Fruit fly (Drosophila melanogaster) whole organism, embryonic: ENCODE measurements around the gene mirr.
A peak's percentile ranks its signal among the peaks of the same experiment; 100 is the strongest.

Source experiments
- Awh ChIP-seq: fragments of 200-800 bp; sonication (Bioruptor generic); IDR thresholded peaks from 2 replicates; pipeline ENCODE4, ENCODE4 v1.3.6; 2022; ENCODE audit warnings: missing biosample characterization, missing genetic modification characterization
- CG10462 ChIP-seq: fragments of 200-800 bp; sonication (Bioruptor generic); optimal IDR thresholded peaks from 2 replicates; lab custom pipeline; 2016; ENCODE audit warnings: missing biosample characterization, missing genetic modification characterization
- CG11504 ChIP-seq: fragments of 200-800 bp; sonication (Bioruptor generic); optimal IDR thresholded peaks from 3 replicates; lab custom pipeline; 2019; ENCODE audit warnings: missing biosample characterization, mild to moderate bottlenecking, missing genetic modification characterization, moderate library complexity
- CG11560 ChIP-seq: fragments of 200-800 bp; sonication (Bioruptor generic); IDR thresholded peaks from 3 replicates; pipeline ENCODE4 v1.3.6; 2022; ENCODE audit warnings: missing biosample characterization, missing genetic modification characterization
- CG12659 ChIP-seq: fragments of 200-800 bp; sonication (Bioruptor generic); optimal IDR thresholded peaks from 3 replicates; lab custom pipeline; 2017; ENCODE audit warnings: mild to moderate bottlenecking, missing biosample characterization, missing genetic modification reagents, missing genetic modification characterization
- CG14710 ChIP-seq: fragments of 200-800 bp; sonication (Bioruptor generic); optimal IDR thresholded peaks from 3 replicates; lab custom pipeline; 2019; ENCODE audit warnings: missing biosample characterization, mild to moderate bottlenecking, missing genetic modification characterization, moderate library complexity
- CG16813 ChIP-seq: fragments of 200-800 bp; sonication (Bioruptor generic); IDR thresholded peaks from 3 replicates; pipeline ENCODE4 v1.3.6; 2022; ENCODE audit warnings: missing biosample characterization, missing genetic modification characterization; ENCODE audit not compliant: partially characterized antibody
- CG17385 ChIP-seq: fragments of 200-800 bp; sonication (Bioruptor generic); optimal IDR thresholded peaks from 3 replicates; lab custom pipeline; 2018; ENCODE audit warnings: missing biosample characterization, mild to moderate bottlenecking, missing genetic modification characterization
- CG17829 ChIP-seq: fragments of 200-800 bp; optimal IDR thresholded peaks from 2 replicates; lab custom pipeline; 2019; ENCODE audit warnings: missing biosample characterization, mild to moderate bottlenecking, missing genetic modification characterization, moderate library complexity
- CG18262 ChIP-seq: fragments of 200-800 bp; optimal IDR thresholded peaks from 3 replicates; lab custom pipeline; 2019; ENCODE audit warnings: missing biosample characterization, mild to moderate bottlenecking, missing genetic modification characterization, moderate library complexity
- CG18476 ChIP-seq: fragments of 200-800 bp; sonication (Bioruptor generic); optimal IDR thresholded peaks from 2 replicates; lab custom pipeline; 2016; ENCODE audit warnings: missing biosample characterization, mild to moderate bottlenecking, missing genetic modification characterization
- CG2116 ChIP-seq: fragments of 200-800 bp; sonication (Bioruptor generic); optimal IDR thresholded peaks from 3 replicates; lab custom pipeline; 2018; ENCODE audit warnings: missing biosample characterization, mild to moderate bottlenecking, missing genetic modification characterization
- CG33557 ChIP-seq: fragments of 200-800 bp; sonication (Bioruptor generic); optimal IDR thresholded peaks from 2 replicates; lab custom pipeline; 2019; ENCODE audit warnings: missing biosample characterization, mild to moderate bottlenecking, missing genetic modification characterization, moderate library complexity
- CG34376 ChIP-seq: fragments of 200-800 bp; sonication (Bioruptor generic); optimal IDR thresholded peaks from 2 replicates; lab custom pipeline; 2018; ENCODE audit warnings: missing biosample characterization, mild to moderate bottlenecking, missing genetic modification characterization
- CG7556 ChIP-seq: fragments of 200-800 bp; sonication (Bioruptor generic); optimal IDR thresholded peaks from 2 replicates; lab custom pipeline; 2017; ENCODE audit warnings: missing biosample characterization, mild to moderate bottlenecking, missing genetic modification characterization
- CG9437 ChIP-seq: fragments of 200-800 bp; sonication (Bioruptor generic); optimal IDR thresholded peaks from 2 replicates; lab custom pipeline; 2018; ENCODE audit warnings: missing biosample characterization, mild to moderate bottlenecking, missing genetic modification characterization
- CG9727 ChIP-seq: fragments of 200-800 bp; sonication (Bioruptor generic); optimal IDR thresholded peaks from 3 replicates; lab custom pipeline; 2017; ENCODE audit warnings: missing biosample characterization, mild to moderate bottlenecking, missing genetic modification characterization
- D19A ChIP-seq: fragments of 200-800 bp; optimal IDR thresholded peaks from 3 replicates; lab custom pipeline; 2019; ENCODE audit warnings: missing biosample characterization, mild to moderate bottlenecking, missing genetic modification characterization, moderate library complexity
- Dip3 ChIP-seq: fragments of 200-800 bp; sonication (Bioruptor generic); optimal IDR thresholded peaks from 3 replicates; lab custom pipeline; 2016; ENCODE audit warnings: missing biosample characterization, missing genetic modification characterization
- Dll ChIP-seq: fragments of 200-800 bp; sonication (Bioruptor generic); IDR thresholded peaks from 4 replicates; pipeline ENCODE4 v1.3.6; 2022; ENCODE audit warnings: missing biosample characterization, missing genetic modification characterization; ENCODE audit not compliant: partially characterized antibody
- Ets97D ChIP-seq: fragments of 200-800 bp; sonication (Bioruptor generic); optimal IDR thresholded peaks from 3 replicates; lab custom pipeline; 2016; ENCODE audit warnings: missing biosample characterization, missing genetic modification characterization
- Fer3 ChIP-seq: fragments of 200-800 bp; sonication (Bioruptor generic); optimal IDR thresholded peaks from 2 replicates; lab custom pipeline; 2018; ENCODE audit warnings: missing biosample characterization, mild to moderate bottlenecking, missing genetic modification characterization, moderate library complexity
- Gsc ChIP-seq: fragments of 200-800 bp; sonication (Bioruptor generic); IDR thresholded peaks from 2 replicates; pipeline ENCODE4 v1.3.6; 2022; ENCODE audit warnings: missing biosample characterization, missing genetic modification characterization
- HLH4C ChIP-seq: fragments of 200-800 bp; sonication (Bioruptor generic); IDR thresholded peaks from 3 replicates; pipeline ENCODE4 v1.3.6; 2022; ENCODE audit warnings: missing biosample characterization, missing genetic modification characterization; ENCODE audit not compliant: partially characterized antibody
- Hr39 ChIP-seq: fragments of >200 bp; optimal IDR thresholded peaks from 2 replicates; lab custom pipeline; 2017
- MBD-R2 ChIP-seq: fragments of 200-800 bp; sonication (Bioruptor generic); IDR thresholded peaks from 2 replicates; pipeline ENCODE4 v1.3.6; 2022; ENCODE audit warnings: missing biosample characterization, missing genetic modification characterization
- MESR4 ChIP-seq: fragments of 200-800 bp; sonication (Bioruptor generic); optimal IDR thresholded peaks from 2 replicates; lab custom pipeline; 2018; ENCODE audit warnings: missing biosample characterization, mild to moderate bottlenecking, missing genetic modification characterization, moderate library complexity
- Med ChIP-seq: fragments of 200-800 bp; sonication (Bioruptor generic); peaks from one replicate; lab custom pipeline; 2016; ENCODE audit warnings: missing biosample characterization, missing genetic modification characterization, mild to moderate bottlenecking, inconsistent platforms, moderate library complexity
- Nf-YA ChIP-seq: fragments of 200-800 bp; sonication (Bioruptor generic); IDR thresholded peaks from 2 replicates; pipeline ENCODE4 v1.3.6; 2022; ENCODE audit warnings: missing biosample characterization, missing genetic modification characterization
- Nf-YC ChIP-seq: fragments of 200-800 bp; optimal IDR thresholded peaks from 3 replicates; lab custom pipeline; 2019; ENCODE audit warnings: missing biosample characterization, mild to moderate bottlenecking, missing genetic modification characterization, moderate library complexity
- Pdp1 ChIP-seq, 2 experiments: fragments of 200-800 bp; sonication (Bioruptor generic); optimal IDR thresholded peaks; 3 replicates each; lab custom pipeline; 2016; ENCODE audit warnings: missing biosample characterization in 2 of 2, missing genetic modification characterization in 2 of 2, mild to moderate bottlenecking in 1 of 2, moderate library complexity in 1 of 2
- Poxn ChIP-seq: fragments of 200-800 bp; sonication (Bioruptor generic); IDR thresholded peaks from 2 replicates; pipeline ENCODE4 v1.3.6; 2022; ENCODE audit warnings: missing biosample characterization, missing genetic modification characterization
- Sry-δ ChIP-seq: fragments of 200-800 bp; sonication (Bioruptor generic); optimal IDR thresholded peaks from 2 replicates; lab custom pipeline; 2016; ENCODE audit warnings: missing biosample characterization, missing genetic modification characterization
- Xrp1 ChIP-seq: fragments of 200-800 bp; sonication (Bioruptor generic); IDR thresholded peaks from 2 replicates; pipeline ENCODE4 v1.3.6; 2022; ENCODE audit warnings: missing biosample characterization, missing genetic modification characterization
- al ChIP-seq: fragments of 200-800 bp; sonication (Bioruptor generic); IDR thresholded peaks from 2 replicates; pipeline ENCODE4 v1.3.6; 2022; ENCODE audit warnings: missing biosample characterization, missing genetic modification characterization
- aop ChIP-seq: fragments of 200-800 bp; sonication (Bioruptor generic); IDR thresholded peaks from 2 replicates; pipeline ENCODE4 v1.3.6; 2022; ENCODE audit warnings: missing biosample characterization, missing genetic modification characterization
- croc ChIP-seq: fragments of 200-800 bp; sonication (Bioruptor generic); conservative IDR thresholded peaks from 3 replicates; pipeline ENCODE4 v1.3.6; 2022; ENCODE audit warnings: missing biosample characterization, missing genetic modification characterization
- da ChIP-seq: fragments of 200-800 bp; sonication (Bioruptor generic); optimal IDR thresholded peaks from 2 replicates; lab custom pipeline; 2016; ENCODE audit warnings: missing biosample characterization, missing genetic modification characterization
- dan ChIP-seq: fragments of 200-800 bp; sonication (Bioruptor generic); IDR thresholded peaks from 2 replicates; pipeline ENCODE4 v1.3.6; 2022; ENCODE audit warnings: missing biosample characterization, missing genetic modification characterization
- dpn ChIP-seq, 2 experiments: fragments of 200-800 bp; sonication (Bioruptor generic); optimal IDR thresholded peaks; 3 replicates each; lab custom pipeline; 2016; ENCODE audit warnings: missing biosample characterization in 2 of 2, missing genetic modification characterization in 2 of 2
- eve ChIP-seq, 2 experiments: fragments of >200 bp; optimal IDR thresholded peaks; 2 replicates each; lab custom pipeline; 2017; ENCODE audit warnings: missing biosample characterization in 2 of 2, missing genetic modification characterization in 2 of 2
- gro ChIP-seq: fragments of 200-800 bp; sonication (Bioruptor generic); optimal IDR thresholded peaks from 2 replicates; lab custom pipeline; 2016; ENCODE audit warnings: missing biosample characterization, missing genetic modification characterization
- hbn ChIP-seq: fragments of 200-800 bp; sonication (Bioruptor generic); IDR thresholded peaks from 2 replicates; pipeline ENCODE4 v1.3.6; 2022; ENCODE audit warnings: missing biosample characterization, missing genetic modification characterization; ENCODE audit not compliant: partially characterized antibody
- lbe ChIP-seq: fragments of 200-800 bp; sonication (Bioruptor generic); optimal IDR thresholded peaks from 2 replicates; lab custom pipeline; 2016; ENCODE audit warnings: missing biosample characterization, mild to moderate bottlenecking, missing genetic modification characterization
- onecut ChIP-seq: fragments of 200-800 bp; sonication (Bioruptor generic); IDR thresholded peaks from 2 replicates; pipeline ENCODE4 v1.3.6; 2022; ENCODE audit warnings: missing biosample characterization, missing genetic modification characterization
- pzg ChIP-seq: fragments of 200-800 bp; sonication (Bioruptor generic); optimal IDR thresholded peaks from 3 replicates; lab custom pipeline; 2018; ENCODE audit warnings: missing biosample characterization, mild to moderate bottlenecking, missing genetic modification characterization, moderate library complexity
- row ChIP-seq: fragments of 200-800 bp; sonication (Bioruptor generic); IDR thresholded peaks from 3 replicates; pipeline ENCODE4 v1.3.6; 2022; ENCODE audit warnings: missing biosample characterization, missing genetic modification characterization
- slp2 ChIP-seq: fragments of 200-800 bp; sonication (Bioruptor generic); optimal IDR thresholded peaks from 2 replicates; lab custom pipeline; 2016; ENCODE audit warnings: missing biosample characterization, missing genetic modification characterization
- sob ChIP-seq: fragments of 200-800 bp; sonication (Bioruptor generic); IDR thresholded peaks from 2 replicates; pipeline ENCODE4 v1.3.6; 2022; ENCODE audit warnings: missing biosample characterization, missing genetic modification characterization
- trem ChIP-seq: fragments of 200-800 bp; optimal IDR thresholded peaks from 3 replicates; lab custom pipeline; 2019; ENCODE audit warnings: missing biosample characterization, mild to moderate bottlenecking, missing genetic modification characterization, moderate library complexity
- zfh2 ChIP-seq: fragments of 200-800 bp; sonication (Bioruptor generic); optimal IDR thresholded peaks from 2 replicates; lab custom pipeline; 2016; ENCODE audit warnings: missing biosample characterization, missing genetic modification characterization

Gene mirr

DNA sequence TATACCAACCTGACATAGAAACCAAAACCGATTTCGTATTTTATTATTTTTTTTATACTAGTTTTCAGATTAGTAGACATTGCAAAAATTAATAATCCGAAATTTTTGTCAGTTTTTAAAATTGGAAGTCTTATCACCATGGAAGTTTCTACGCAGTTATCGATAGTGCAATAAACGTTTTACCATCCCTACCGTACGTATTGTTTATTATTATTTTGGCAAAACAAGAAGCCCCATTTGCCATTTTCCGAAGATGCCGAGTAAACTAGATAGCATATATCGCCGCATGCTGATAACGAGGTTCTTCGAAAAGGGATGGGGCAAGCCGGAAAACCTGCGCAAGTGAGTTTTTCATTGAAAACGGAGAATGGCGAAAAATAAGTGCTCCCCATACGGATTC, 48.2 kb downstream of the mirr start, which contains the start of gene CG32112 (continued):
- TF ChIP-seq slp2: no peak
- peak; percentile 47; the same call in 1 of the 3 replicates for TF ChIP-seq row (GFP tag; lab: Robert Waterston, UW)
- peak; percentile 13 for TF ChIP-seq zfh2 (GFP tag; lab: Kevin White, UChicago)
- TF ChIP-seq CG10462 (GFP tag; lab: Kevin White, UChicago): no peak
- peak; percentile 54 for TF ChIP-seq pzg (GFP tag; lab: Kevin White, UChicago)
- peak; percentile 62 for TF ChIP-seq CG14710
- TF ChIP-seq Dll: peak; percentile 87
- TF ChIP-seq CG16813 (GFP tag; lab: Robert Waterston, UW): peak; percentile 60
- TF ChIP-seq Fer3 (tag; lab: Kevin White, UChicago): no peak
- TF ChIP-seq Med (GFP tag; lab: Kevin White, UChicago): peak; percentile 52
- TF ChIP-seq CG9727 (GFP tag; lab: Kevin White, UChicago): no peak
- peak; percentile 10 for TF ChIP-seq CG18262 (tag; lab: Kevin White, UChicago)
- peak; percentile 89 for TF ChIP-seq CG2116 (GFP tag; lab: Kevin White, UChicago)
- TF ChIP-seq eve (GFP tag; optimal IDR thresholded peaks at IDR 0.05; lab: Kevin White, UChicago): peak in 1 of 2 experiments; percentile 22
- no peak for TF ChIP-seq Hr39 (lab: Kevin White, UChicago)
- TF ChIP-seq trem: peak; percentile 45
- TF ChIP-seq CG18476 (GFP tag; lab: Kevin White, UChicago): no peak
- TF ChIP-seq dpn (GFP tag; optimal IDR thresholded peaks at IDR 0.05; lab: Kevin White, UChicago): no peak
- no peak for TF ChIP-seq dan (GFP tag; lab: Robert Waterston, UW)
- TF ChIP-seq MESR4 (GFP tag; lab: Kevin White, UChicago): peak; percentile 47
- no peak for TF ChIP-seq Gsc (GFP tag; lab: Robert Waterston, UW)
- TF ChIP-seq CG17385 (GFP tag; lab: Kevin White, UChicago): no peak
- TF ChIP-seq lbe: peak; percentile 57
- no peak for TF ChIP-seq CG11560 (tag; lab: Robert Waterston, UW)
- TF ChIP-seq aop (GFP tag; lab: Robert Waterston, UW): no peak
- peak; percentile 3 for TF ChIP-seq CG17829 (tag; lab: Kevin White, UChicago)
- TF ChIP-seq CG9437: peak; percentile 86
- peak; percentile 26 for TF ChIP-seq Ets97D (GFP tag; lab: Kevin White, UChicago)
- peak; percentile 66 for TF ChIP-seq hbn (GFP tag; lab: Robert Waterston, UW)
- peak; percentile 64 for TF ChIP-seq MBD-R2 (GFP tag; lab: Robert Waterston, UW)
- TF ChIP-seq da (GFP tag; lab: Kevin White, UChicago): no peak
- peak; percentile 25 for TF ChIP-seq gro (GFP tag; lab: Kevin White, UChicago)
- TF ChIP-seq Xrp1 (GFP tag; lab: Robert Waterston, UW): peak; percentile 11; the same call in 1 of the 2 replicates
- TF ChIP-seq Dip3 (GFP tag; lab: Kevin White, UChicago): no peak
- no peak for TF ChIP-seq Nf-YA
- no peak for TF ChIP-seq al (GFP tag; lab: Robert Waterston, UW)
- peak; percentile 57 for TF ChIP-seq CG12659 (GFP tag; lab: Kevin White, UChicago)
- no peak for TF ChIP-seq sob (GFP tag; lab: Robert Waterston, UW)
- TF ChIP-seq CG7556 (GFP tag; lab: Kevin White, UChicago): no peak
- no peak for TF ChIP-seq CG33557 (GFP tag; lab: Kevin White, UChicago)
- TF ChIP-seq HLH4C: peak; percentile 74
- peak in 1 of 2 experiments; percentile 94 for TF ChIP-seq Pdp1 (GFP tag; optimal IDR thresholded peaks at IDR 0.05; lab: Kevin White, UChicago)
- TF ChIP-seq CG11504: no peak
- TF ChIP-seq CG34376 (GFP tag; lab: Kevin White, UChicago): no peak
- peak; percentile 13 for TF ChIP-seq D19A (tag; lab: Kevin White, UChicago)
- no peak for TF ChIP-seq Awh
- TF ChIP-seq Nf-YC (tag; lab: Kevin White, UChicago): no peak
- no peak for TF ChIP-seq Poxn
- TF ChIP-seq onecut (GFP tag; lab: Robert Waterston, UW): no peak
- peak; percentile 89 for TF ChIP-seq Sry-δ
- no peak for TF ChIP-seq croc (GFP tag; lab: Robert Waterston, UW)
